Fruit fly (Drosophila melanogaster): ENCODE results near the gene Mp.

dm6 chr3L:6995364-6995749 lies 3.3 kb upstream of the Mp start:
- TF ChIP-seq luna (GFP tag; optimal IDR thresholded peaks at IDR 0.05), result no peak
- no peak for TF ChIP-seq CG9932 (GFP tag; IDR thresholded peaks at IDR 0.05)
- no peak for TF ChIP-seq bsh (GFP tag; optimal IDR thresholded peaks at IDR 0.05)
- TF ChIP-seq prd (optimal IDR thresholded peaks at IDR 0.05), result no peak
- TF ChIP-seq prd (GFP tag; IDR thresholded peaks at IDR 0.05), result no peak
- TF ChIP-seq CG13296 (GFP tag; optimal IDR thresholded peaks at IDR 0.05), result no peak
- no peak for TF ChIP-seq Spps (tag; optimal IDR thresholded peaks at IDR 0.05)
- no peak for TF ChIP-seq CG7786 (GFP tag; optimal IDR thresholded peaks at IDR 0.05)
- no peak for TF ChIP-seq fd96Cb (tag; optimal IDR thresholded peaks at IDR 0.05)
- no peak for TF ChIP-seq gsb-n (tag; optimal IDR thresholded peaks at IDR 0.05)
- TF ChIP-seq Drgx (GFP tag; IDR thresholded peaks at IDR 0.05), result no peak
